Worm (Caenorhabditis elegans) whole organism, midembryonic: ENCODE measurements around the gene F59A7.7.

Source experiments
- T22C8.4 ChIP-seq: fragments of 200-800 bp; sonication (Bioruptor generic); IDR thresholded peaks from 2 replicates; pipeline ENCODE4 v1.3.6; 2022; ENCODE audit warnings: missing genetic modification characterization, missing compliant biosample characterization
- cog-1 ChIP-seq: sonication (generic microtip); optimal IDR thresholded peaks from 2 replicates; lab custom pipeline; 2016; ENCODE audit warnings: missing genetic modification characterization, missing compliant biosample characterization
- flt-1 ChIP-seq: fragments of 200-800 bp; sonication (Bioruptor generic); IDR thresholded peaks from 2 replicates; pipeline ENCODE4 v1.3.6; 2022; ENCODE audit warnings: missing genetic modification characterization, missing compliant biosample characterization
- klf-2 ChIP-seq: fragments of 200-800 bp; sonication (Bioruptor generic); conservative IDR thresholded peaks from 2 replicates; pipeline ENCODE4 v1.3.6; 2022; ENCODE audit warnings: missing genetic modification reagents, missing genetic modification characterization, missing compliant biosample characterization
- med-1 ChIP-seq: sonication (generic microtip); optimal IDR thresholded peaks from 2 replicates; lab custom pipeline; 2017; ENCODE audit warnings: missing genetic modification characterization, mild to moderate bottlenecking, missing compliant biosample characterization, antibody characterized with exemption, missing genetic modification reagents; ENCODE audit not compliant: insufficient read depth
- ref-1 ChIP-seq: fragments of 200-800 bp; sonication (Bioruptor generic); conservative IDR thresholded peaks from 2 replicates; pipeline ENCODE4 v1.3.6; 2022; ENCODE audit warnings: missing genetic modification reagents, missing genetic modification characterization, missing compliant biosample characterization
- tab-1 ChIP-seq: fragments of 200-800 bp; sonication (Bioruptor generic); IDR thresholded peaks from 2 replicates; pipeline ENCODE4 v1.3.6; 2022; ENCODE audit warnings: missing genetic modification characterization, missing compliant biosample characterization
- ztf-23 ChIP-seq: fragments of 200-800 bp; sonication (Bioruptor generic); IDR thresholded peaks from 2 replicates; pipeline ENCODE4 v1.3.6; 2022; ENCODE audit warnings: missing genetic modification reagents, missing genetic modification characterization, missing compliant biosample characterization
- ztf-29 ChIP-seq: fragments of 200-800 bp; sonication (Bioruptor generic); IDR thresholded peaks from 2 replicates; pipeline ENCODE4 v1.3.6; 2022; ENCODE audit warnings: missing genetic modification reagents, missing genetic modification characterization, missing compliant biosample characterization

F59A7.7 gene

DNA sequence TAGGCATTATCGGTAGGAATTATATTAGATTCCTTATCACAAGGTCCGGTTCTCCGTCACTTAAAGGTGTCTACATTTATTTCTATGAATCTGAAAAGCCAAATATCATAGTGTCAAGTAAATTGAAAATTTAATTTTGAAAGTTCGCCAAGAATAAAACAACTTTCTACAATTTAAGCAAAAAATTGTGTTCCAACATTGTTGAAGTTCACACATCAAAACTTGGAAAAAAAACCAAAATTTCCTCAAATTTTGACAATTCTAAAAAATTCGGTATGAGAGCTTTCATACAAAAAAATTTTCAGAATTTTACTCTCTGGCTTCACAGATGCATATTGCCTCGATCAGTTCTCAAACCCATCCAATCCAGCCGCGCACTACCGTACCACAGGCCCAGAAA is at the start of gene F59A7.7:
F59A7.7 (plus strand) TSS at position 301 of the 400 bp plus-strand sequence.
- TF ChIP-seq med-1 (GFP tag; lab: Kevin White, UChicago) (no peak), cog-1 (tag; lab: Kevin White, UChicago) (no peak), flt-1 (no peak), klf-2 (GFP tag; lab: Robert Waterston, UW) (no peak), T22C8.4 (GFP tag; lab: Robert Waterston, UW) (no peak), tab-1 (GFP tag; lab: Robert Waterston, UW) (no peak), ztf-23 (GFP tag; lab: Robert Waterston, UW) (no peak), ztf-29 (no peak), ref-1 (GFP tag; lab: Robert Waterston, UW) (no peak)

DNA sequence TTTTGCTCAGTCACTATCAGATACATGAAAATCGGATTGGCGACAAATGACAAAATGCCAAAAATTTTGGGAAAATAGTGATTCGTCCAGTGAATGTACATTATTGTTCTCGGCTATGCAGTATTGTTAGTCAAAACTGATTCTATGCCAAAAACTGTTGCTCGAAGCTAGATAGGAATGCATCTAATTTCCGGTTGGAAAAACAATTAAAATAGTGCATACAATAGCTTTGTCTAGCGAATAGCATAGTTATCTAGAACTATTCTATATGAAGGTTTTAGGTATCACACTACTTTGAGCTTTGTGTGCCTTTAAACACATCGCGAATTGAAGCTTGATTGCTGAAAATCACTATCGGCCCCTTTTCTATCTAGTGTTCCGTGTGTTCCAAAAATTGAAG is 47.1 kb upstream of the F59A7.7 start, which contains the start of gene srj-15:
srj-15 (minus strand) TSS at position 101 of the 400 bp plus-strand sequence.
- no peak for TF ChIP-seq ztf-29
- no peak for TF ChIP-seq flt-1
- TF ChIP-seq tab-1 (GFP tag; lab: Robert Waterston, UW) = no peak
- TF ChIP-seq klf-2 (GFP tag; lab: Robert Waterston, UW) = no peak
- TF ChIP-seq T22C8.4 (GFP tag; lab: Robert Waterston, UW) = no peak
- no peak for TF ChIP-seq ztf-23 (GFP tag; lab: Robert Waterston, UW)
- no peak for TF ChIP-seq ref-1 (GFP tag; lab: Robert Waterston, UW)
- TF ChIP-seq cog-1 (tag; lab: Kevin White, UChicago) = no peak
- TF ChIP-seq med-1 (GFP tag; lab: Kevin White, UChicago) = no peak

ce11 chrV:1966962-1967361 is 44.9 kb upstream of the F59A7.7 start:
- TF ChIP-seq med-1 (GFP tag; lab: Kevin White, UChicago) (no peak), flt-1 (no peak), ztf-29 (no peak), ref-1 (GFP tag; lab: Robert Waterston, UW) (no peak), klf-2 (GFP tag; lab: Robert Waterston, UW) (no peak), cog-1 (tag; lab: Kevin White, UChicago) (no peak)

DNA sequence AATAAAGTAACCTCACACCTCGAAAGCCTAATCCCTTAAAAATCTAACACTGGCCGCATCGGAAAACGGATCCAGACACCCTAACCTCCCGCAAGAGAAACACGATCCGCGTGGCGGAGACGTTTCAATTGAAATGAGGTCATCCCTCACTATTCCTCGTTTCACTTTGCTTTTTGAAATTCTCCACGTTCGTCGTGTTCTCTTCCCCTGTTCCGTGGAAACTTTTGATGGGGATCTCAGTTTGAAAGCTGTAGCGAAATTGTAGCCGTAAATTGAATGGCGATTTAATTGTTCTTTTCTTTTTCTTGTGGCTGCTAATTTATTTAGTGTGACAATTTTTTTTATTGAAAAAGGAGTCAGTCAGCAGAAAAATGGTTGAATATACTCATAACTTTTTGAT is 43.1 kb upstream of the F59A7.7 start:
- TF ChIP-seq ztf-29 (no peak), ztf-23 (GFP tag; lab: Robert Waterston, UW) (no peak), ref-1 (GFP tag; lab: Robert Waterston, UW) (no peak), klf-2 (GFP tag; lab: Robert Waterston, UW) (no peak), tab-1 (GFP tag; lab: Robert Waterston, UW) (no peak), flt-1 (no peak), T22C8.4 (GFP tag; lab: Robert Waterston, UW) (no peak), med-1 (GFP tag; lab: Kevin White, UChicago) (no peak), cog-1 (tag; lab: Kevin White, UChicago) (no peak)

DNA sequence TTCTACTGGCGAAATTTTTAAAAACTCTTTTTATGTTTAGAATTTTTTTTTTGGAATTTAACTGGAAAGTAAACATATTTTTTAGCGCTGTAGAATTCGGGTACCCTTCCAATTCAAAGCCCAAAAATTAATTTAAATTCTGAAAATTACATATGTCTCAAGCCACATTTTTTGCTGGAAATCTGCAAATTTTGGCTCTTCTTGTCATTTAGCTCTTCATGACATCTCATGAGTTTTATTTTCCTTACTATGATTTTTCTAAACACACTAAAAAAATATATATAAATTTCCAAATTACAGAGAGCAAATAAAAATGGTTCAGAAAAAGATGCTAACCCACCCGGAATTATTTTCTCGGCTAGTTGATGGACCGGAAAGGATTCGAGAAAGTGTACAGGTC is 42.6 kb upstream of the F59A7.7 start, which contains the start of gene acs-3:
acs-3 (plus strand) TSS at position 301 of the 400 bp plus-strand sequence.
- TF ChIP-seq med-1 (GFP tag; lab: Kevin White, UChicago) = no peak
- TF ChIP-seq tab-1 (GFP tag; lab: Robert Waterston, UW) = no peak
- no peak for TF ChIP-seq ztf-29
- no peak for TF ChIP-seq ref-1 (GFP tag; lab: Robert Waterston, UW)
- TF ChIP-seq T22C8.4 (GFP tag; lab: Robert Waterston, UW) = no peak
- no peak for TF ChIP-seq cog-1 (tag; lab: Kevin White, UChicago)
- no peak for TF ChIP-seq klf-2 (GFP tag; lab: Robert Waterston, UW)
- TF ChIP-seq flt-1 = no peak

- TF ChIP-seq flt-1 (no peak), klf-2 (GFP tag; lab: Robert Waterston, UW) (no peak), tab-1 (GFP tag; lab: Robert Waterston, UW) (no peak), ztf-23 (GFP tag; lab: Robert Waterston, UW) (no peak), ref-1 (GFP tag; lab: Robert Waterston, UW) (no peak), cog-1 (tag; lab: Kevin White, UChicago) (no peak), T22C8.4 (GFP tag; lab: Robert Waterston, UW) (no peak), ztf-29 (no peak), med-1 (GFP tag; lab: Kevin White, UChicago) (no peak)
These were observed 42.2 kb upstream of the F59A7.7 start for ce11 chrV:1969690-1970089.

DNA sequence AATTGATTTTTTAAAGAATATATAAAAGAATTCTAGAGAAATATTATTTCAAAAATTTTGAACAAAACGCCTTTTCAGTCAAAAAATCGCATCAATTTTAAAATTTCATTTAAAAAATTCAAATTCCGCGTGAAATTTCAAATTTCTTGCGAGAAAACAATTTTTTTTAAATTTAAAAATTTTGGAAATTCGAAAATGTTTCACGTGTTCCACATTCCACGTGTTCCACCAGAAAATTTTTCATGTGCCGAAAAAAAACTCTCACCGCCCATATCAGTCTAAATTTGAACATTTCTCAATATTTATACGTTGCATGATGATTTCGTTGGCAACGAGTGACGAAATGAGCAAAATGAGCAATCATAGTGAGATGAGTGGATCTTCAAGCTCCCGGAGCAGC is 36.8 kb upstream of the F59A7.7 start, which contains the start of gene fbxa-201:
fbxa-201 (plus strand) TSS at position 301 of the 400 bp plus-strand sequence.
- no peak for TF ChIP-seq ztf-23 (GFP tag; lab: Robert Waterston, UW)
- TF ChIP-seq ztf-29 = no peak
- no peak for TF ChIP-seq flt-1
- no peak for TF ChIP-seq klf-2 (GFP tag; lab: Robert Waterston, UW)
- TF ChIP-seq med-1 (GFP tag; lab: Kevin White, UChicago) = no peak
- no peak for TF ChIP-seq tab-1 (GFP tag; lab: Robert Waterston, UW)
- TF ChIP-seq T22C8.4 (GFP tag; lab: Robert Waterston, UW) = no peak
- no peak for TF ChIP-seq cog-1 (tag; lab: Kevin White, UChicago)
- TF ChIP-seq ref-1 (GFP tag; lab: Robert Waterston, UW) = no peak

DNA sequence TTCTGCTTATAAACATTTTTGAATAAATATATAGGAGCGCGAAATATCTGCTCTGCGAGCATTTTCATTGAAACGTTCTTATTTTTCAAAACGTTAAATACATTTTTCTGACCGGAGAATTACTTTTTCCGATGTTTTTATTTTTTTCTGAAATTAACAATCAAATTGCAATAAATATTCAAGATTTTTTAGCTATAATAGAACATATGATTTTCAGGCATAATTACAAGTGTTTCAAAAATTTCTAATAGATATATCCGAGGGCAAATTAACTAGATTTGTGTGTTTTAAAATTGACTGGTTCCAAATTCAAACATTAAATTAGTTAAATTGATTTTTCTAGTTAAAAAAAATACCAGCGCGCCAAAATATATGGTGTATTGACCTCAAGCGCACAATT is 32.9 kb upstream of the F59A7.7 start, which contains the start of gene T08B1.4:
T08B1.4 (plus strand) TSS at position 301 of the 400 bp plus-strand sequence.
- TF ChIP-seq med-1 (GFP tag; lab: Kevin White, UChicago) (no peak), klf-2 (GFP tag; lab: Robert Waterston, UW) (no peak), cog-1 (tag; lab: Kevin White, UChicago) (no peak), flt-1 (no peak), ztf-29 (no peak), ref-1 (GFP tag; lab: Robert Waterston, UW) (no peak), T22C8.4 (GFP tag; lab: Robert Waterston, UW) (no peak), tab-1 (GFP tag; lab: Robert Waterston, UW) (no peak), ztf-23 (GFP tag; lab: Robert Waterston, UW) (no peak)

ce11 chrV:1986954-1987353 is 24.9 kb upstream of the F59A7.7 start, which contains the start of gene T08B1.1:
T08B1.1 (minus strand) TSS chrV:1987045.
- TF ChIP-seq ztf-29 (no peak), cog-1 (tag; lab: Kevin White, UChicago) (no peak), flt-1 (no peak), med-1 (GFP tag; lab: Kevin White, UChicago) (no peak), ref-1 (GFP tag; lab: Robert Waterston, UW) (no peak), klf-2 (GFP tag; lab: Robert Waterston, UW) (no peak), ztf-23 (GFP tag; lab: Robert Waterston, UW) (no peak), tab-1 (GFP tag; lab: Robert Waterston, UW) (no peak), T22C8.4 (GFP tag; lab: Robert Waterston, UW) (no peak)
